Worm (Caenorhabditis elegans) whole organism, L4 larva: ENCODE results near the gene F58G6.7.

Experiments
- D1046.2 ChIP-seq: fragments of 200-800 bp; sonication (Bioruptor generic); IDR thresholded peaks from 2 replicates; pipeline ENCODE4 v1.3.6; 2022; ENCODE audit warnings: missing genetic modification characterization, missing compliant biosample characterization
- F10B5.3 ChIP-seq: sonication (generic microtip); optimal IDR thresholded peaks from 2 replicates; lab custom pipeline; 2016; ENCODE audit warnings: mild to moderate bottlenecking, missing genetic modification characterization, missing compliant biosample characterization
- F44E2.7 ChIP-seq: fragments of 200-800 bp; sonication (Bioruptor generic); IDR thresholded peaks from 2 replicates; pipeline ENCODE4 v2.1.2; 2022; ENCODE audit warnings: missing genetic modification characterization, missing compliant biosample characterization
- F49E8.2 ChIP-seq: sonication (generic microtip); optimal IDR thresholded peaks from 2 replicates; lab custom pipeline; 2016; ENCODE audit warnings: missing compliant biosample characterization, mild to moderate bottlenecking, missing genetic modification characterization, borderline replicate concordance
- T26A8.4 ChIP-seq: fragments of 200-800 bp; sonication (Bioruptor generic); IDR thresholded peaks from 2 replicates; pipeline ENCODE4 v1.3.6; 2022; ENCODE audit warnings: missing genetic modification characterization, missing compliant biosample characterization
- Y105C5A.15 ChIP-seq: fragments of 200-800 bp; sonication (Bioruptor generic); IDR thresholded peaks from 2 replicates; pipeline ENCODE4 v1.3.6; 2022; ENCODE audit warnings: missing genetic modification characterization, missing compliant biosample characterization
- Y48G9A.11 ChIP-seq: fragments of 200-800 bp; sonication (Bioruptor generic); IDR thresholded peaks from 2 replicates; pipeline ENCODE4 v1.3.6; 2022; ENCODE audit warnings: missing genetic modification reagents, missing genetic modification characterization, missing compliant biosample characterization
- ZK546.5 ChIP-seq, 2 experiments: sonication (generic microtip); optimal IDR thresholded peaks; 2 replicates each; lab custom pipeline; 2017; ENCODE audit warnings: missing biosample characterization in 2 of 2, missing genetic modification characterization in 2 of 2
- aha-1 ChIP-seq: fragments of 150-350 bp; peaks from one replicate; lab custom pipeline; 2014; ENCODE audit warnings: missing biosample characterization, missing genetic modification characterization
- ama-1 ChIP-seq: fragments of 150-350 bp; optimal IDR thresholded peaks from 2 replicates; lab custom pipeline; 2014; ENCODE audit warnings: inconsistent platforms, mixed read lengths
- arid-1 ChIP-seq: fragments of 200-800 bp; sonication (Bioruptor generic); conservative IDR thresholded peaks from 2 replicates; pipeline ENCODE4 v1.3.6; 2022; ENCODE audit warnings: missing genetic modification reagents, missing genetic modification characterization, missing compliant biosample characterization
- attf-4 ChIP-seq: sonication (generic microtip); optimal IDR thresholded peaks from 3 replicates; lab custom pipeline; 2017; ENCODE audit warnings: missing biosample characterization, missing genetic modification characterization
- ceh-62 ChIP-seq: sonication (generic microtip); optimal IDR thresholded peaks from 2 replicates; lab custom pipeline; 2017; ENCODE audit warnings: missing biosample characterization, missing genetic modification characterization
- ceh-82 ChIP-seq: sonication (generic microtip); optimal IDR thresholded peaks from 2 replicates; lab custom pipeline; 2017; ENCODE audit warnings: missing biosample characterization, missing genetic modification characterization
- cey-2 ChIP-seq: sonication (generic microtip); optimal IDR thresholded peaks from 3 replicates; lab custom pipeline; 2017; ENCODE audit warnings: missing genetic modification characterization, mild to moderate bottlenecking, missing compliant biosample characterization, antibody characterized with exemption, borderline replicate concordance; ENCODE audit not compliant: insufficient read depth
- daf-12 ChIP-seq: fragments of 150-350 bp; optimal IDR thresholded peaks from 2 replicates; lab custom pipeline; 2014; ENCODE audit warnings: missing biosample characterization, missing genetic modification reagents, missing genetic modification characterization
- dmd-8 ChIP-seq: fragments of 200-800 bp; sonication (Bioruptor generic); IDR thresholded peaks from 2 replicates; pipeline ENCODE4 v1.3.6; 2022; ENCODE audit warnings: missing genetic modification characterization, missing compliant biosample characterization
- dmd-9 ChIP-seq: fragments of 200-800 bp; sonication (Bioruptor generic); IDR thresholded peaks from 2 replicates; pipeline ENCODE4 v1.3.6; 2022; ENCODE audit warnings: missing genetic modification reagents, missing genetic modification characterization, missing compliant biosample characterization
- dpl-1 ChIP-seq: fragments of 150-350 bp; optimal IDR thresholded peaks from 2 replicates; lab custom pipeline; 2014; ENCODE audit warnings: missing biosample characterization, missing genetic modification reagents, missing genetic modification characterization
- duxl-1 ChIP-seq: sonication (generic microtip); optimal IDR thresholded peaks from 2 replicates; lab custom pipeline; 2016; ENCODE audit warnings: mild to moderate bottlenecking, missing genetic modification characterization, moderate library complexity, missing compliant biosample characterization; ENCODE audit not compliant: poor library complexity
- dve-1 ChIP-seq: sonication (generic microtip); optimal IDR thresholded peaks from 2 replicates; lab custom pipeline; 2017; ENCODE audit warnings: antibody characterized with exemption, mild to moderate bottlenecking, missing genetic modification characterization, missing compliant biosample characterization; ENCODE audit not compliant: insufficient read depth
- gei-8 ChIP-seq: fragments of 200-800 bp; sonication (Bioruptor generic); optimal IDR thresholded peaks from 2 replicates; lab custom pipeline; 2018; ENCODE audit warnings: mild to moderate bottlenecking, missing genetic modification characterization, missing compliant biosample characterization
- hif-1 ChIP-seq, 2 experiments: sonication (generic microtip); optimal IDR thresholded peaks; 2 replicates each; lab custom pipeline; 2016 to 2017; ENCODE audit warnings: missing compliant biosample characterization in 2 of 2, missing genetic modification characterization in 2 of 2, missing genetic modification reagents in 2 of 2, missing genotype in 2 of 2, mild to moderate bottlenecking in 1 of 2
- hlh-30 ChIP-seq: sonication (generic microtip); optimal IDR thresholded peaks from 2 replicates; lab custom pipeline; 2017; ENCODE audit warnings: antibody characterized with exemption, mild to moderate bottlenecking, missing genetic modification characterization, missing compliant biosample characterization; ENCODE audit not compliant: insufficient read depth
- hmg-1.1 ChIP-seq: fragments of 200-800 bp; sonication (Bioruptor generic); IDR thresholded peaks from 2 replicates; pipeline ENCODE4 v1.3.6; 2022; ENCODE audit warnings: missing genetic modification reagents, missing genetic modification characterization, missing compliant biosample characterization
- lin-13 ChIP-seq: fragments of 150-350 bp; optimal IDR thresholded peaks from 2 replicates; lab custom pipeline; 2014; ENCODE audit warnings: missing biosample characterization, missing genetic modification reagents, missing genetic modification characterization
- lin-29 ChIP-seq: fragments of 200-800 bp; sonication (Bioruptor generic); IDR thresholded peaks from 2 replicates; pipeline ENCODE4 v1.3.6; 2022; ENCODE audit warnings: missing genetic modification reagents, missing genetic modification characterization, missing compliant biosample characterization
- lin-38 ChIP-seq: fragments of 200-800 bp; sonication (Bioruptor generic); IDR thresholded peaks from 2 replicates; pipeline ENCODE4 v1.3.6; 2022; ENCODE audit warnings: missing genetic modification reagents, missing genetic modification characterization, missing compliant biosample characterization
- lin-39 ChIP-seq: fragments of 150-350 bp; optimal IDR thresholded peaks from 2 replicates; lab custom pipeline; 2014; ENCODE audit warnings: missing biosample characterization, missing genetic modification reagents, missing genetic modification characterization
- lir-3 ChIP-seq: sonication (generic microtip); optimal IDR thresholded peaks from 2 replicates; lab custom pipeline; 2016; ENCODE audit warnings: mild to moderate bottlenecking, missing genetic modification characterization, missing compliant biosample characterization
- lsy-2 ChIP-seq, 2 experiments: fragments of 150-350 bp in 1 of 2; sonication (generic microtip) in 1 of 2; optimal IDR thresholded peaks; 2 replicates each; lab custom pipeline; 2014 to 2017; ENCODE audit warnings: missing biosample characterization in 2 of 2, missing genetic modification characterization in 2 of 2
- madf-5 ChIP-seq, 2 experiments: fragments of 200-800 bp; sonication (Bioruptor generic); IDR thresholded peaks; 2 replicates each; pipeline ENCODE4 v1.3.6; 2022; ENCODE audit warnings: missing compliant biosample characterization in 2 of 2, missing genetic modification characterization in 2 of 2
- madf-9 ChIP-seq: fragments of 200-800 bp; sonication (Bioruptor generic); conservative IDR thresholded peaks from 2 replicates; pipeline ENCODE4 v1.3.6; 2022; ENCODE audit warnings: missing genetic modification reagents, missing genetic modification characterization, missing compliant biosample characterization
- mep-1 ChIP-seq: fragments of 150-350 bp; sonication (generic microtip); optimal IDR thresholded peaks from 3 replicates; lab custom pipeline; 2014; ENCODE audit warnings: missing biosample characterization, missing genetic modification characterization
- mxl-2 ChIP-seq: fragments of 200-800 bp; sonication (Bioruptor generic); conservative IDR thresholded peaks from 2 replicates; pipeline ENCODE4 v1.3.6; 2022; ENCODE audit warnings: missing genetic modification reagents, missing genetic modification characterization, missing compliant biosample characterization
- nhr-102 ChIP-seq: sonication (generic microtip); optimal IDR thresholded peaks from 2 replicates; lab custom pipeline; 2016; ENCODE audit warnings: mild to moderate bottlenecking, missing genetic modification characterization, moderate library complexity, missing compliant biosample characterization
- nhr-11 ChIP-seq: fragments of 150-350 bp; optimal IDR thresholded peaks from 2 replicates; lab custom pipeline; 2014; ENCODE audit warnings: missing biosample characterization, missing genetic modification characterization
- nhr-25 ChIP-seq: sonication (generic microtip); optimal IDR thresholded peaks from 2 replicates; lab custom pipeline; 2017; ENCODE audit warnings: missing genetic modification characterization, mild to moderate bottlenecking, missing compliant biosample characterization, antibody characterized with exemption, moderate library complexity, borderline replicate concordance; ENCODE audit not compliant: insufficient read depth
- nhr-48 ChIP-seq: sonication (generic microtip); optimal IDR thresholded peaks from 2 replicates; lab custom pipeline; 2016; ENCODE audit warnings: mild to moderate bottlenecking, missing genetic modification characterization, missing compliant biosample characterization
- nhr-77 ChIP-seq: fragments of 150-350 bp; optimal IDR thresholded peaks from 2 replicates; lab custom pipeline; 2014; ENCODE audit warnings: missing biosample characterization, missing genetic modification characterization
- php-3 ChIP-seq: fragments of 200-800 bp; sonication (Bioruptor generic); IDR thresholded peaks from 2 replicates; pipeline ENCODE4 v1.3.6; 2022; ENCODE audit warnings: missing genetic modification reagents, missing genetic modification characterization, missing compliant biosample characterization
- pqm-1 ChIP-seq: sonication (generic microtip); optimal IDR thresholded peaks from 2 replicates; lab custom pipeline; 2017; ENCODE audit warnings: missing biosample characterization, missing genetic modification characterization
- skn-1 ChIP-seq: fragments of 150-350 bp; optimal IDR thresholded peaks from 2 replicates; lab custom pipeline; 2014; ENCODE audit warnings: missing biosample characterization, missing genetic modification characterization
- tag-97 ChIP-seq: fragments of 200-800 bp; sonication (Bioruptor generic); IDR thresholded peaks from 2 replicates; pipeline ENCODE4 v1.3.6; 2022; ENCODE audit warnings: missing genetic modification characterization, missing compliant biosample characterization
- tra-1 ChIP-seq: fragments of 200-800 bp; sonication (Bioruptor generic); IDR thresholded peaks from 2 replicates; pipeline ENCODE4 v1.3.6; 2022; ENCODE audit warnings: missing genetic modification reagents, missing genetic modification characterization, missing compliant biosample characterization
- unc-130 ChIP-seq: sonication (generic microtip); optimal IDR thresholded peaks from 2 replicates; lab custom pipeline; 2016; ENCODE audit warnings: missing genetic modification reagents, missing genetic modification characterization, missing compliant biosample characterization
- unc-62 ChIP-seq, 3 experiments: fragments of 150-350 bp in 1 of 3; sonication (generic microtip); optimal IDR thresholded peaks in 2 of 3; peaks in 1 of 3; 1 replicate in 1 of 3; 2 replicates in 2 of 3; lab custom pipeline; 2014 to 2017; ENCODE audit warnings: missing biosample characterization in 3 of 3, missing genetic modification characterization in 3 of 3, missing genetic modification reagents in 3 of 3, missing genotype in 1 of 3
- zag-1 ChIP-seq: fragments of 150-350 bp; optimal IDR thresholded peaks from 2 replicates; lab custom pipeline; 2014; ENCODE audit warnings: missing biosample characterization, missing genetic modification characterization
- zfp-3 ChIP-seq: fragments of 200-800 bp; sonication (Bioruptor generic); conservative IDR thresholded peaks from 2 replicates; pipeline ENCODE4 v1.3.6; 2022; ENCODE audit warnings: missing genetic modification reagents, missing genetic modification characterization, missing compliant biosample characterization
- zip-11 ChIP-seq: fragments of 200-800 bp; sonication (Bioruptor generic); IDR thresholded peaks from 2 replicates; pipeline ENCODE4 v1.3.6; 2022; ENCODE audit warnings: missing genetic modification characterization, missing compliant biosample characterization
- ztf-7 ChIP-seq: fragments of 150-350 bp; optimal IDR thresholded peaks from 2 replicates; lab custom pipeline; 2014; ENCODE audit warnings: missing biosample characterization, missing genetic modification characterization

The F58G6.7 gene

DNA sequence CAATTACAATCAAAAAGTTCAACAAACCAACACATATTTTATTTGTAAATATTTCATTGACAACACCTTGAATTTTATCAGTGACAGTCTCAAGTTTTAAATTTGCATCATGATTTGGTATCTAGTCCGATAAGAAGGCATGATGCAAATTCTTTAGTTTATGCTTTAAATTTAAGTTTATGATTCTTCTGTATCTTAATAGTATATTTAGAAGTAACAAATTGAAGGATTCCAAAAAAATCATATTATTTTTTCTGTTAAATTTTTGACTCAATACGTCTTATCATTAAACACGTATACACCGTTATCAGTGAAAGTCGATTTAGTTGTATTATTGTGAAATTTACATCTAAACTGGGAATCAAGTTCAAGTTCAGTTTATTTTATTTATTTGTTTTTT, 2.9 kb upstream of the F58G6.7 start, which contains the start of gene chca-1 (continued):
- TF ChIP-seq skn-1 (tag; lab: Kevin White, UChicago) (no peak), F49E8.2 (no peak), gei-8 (GFP tag; lab: Kevin White, UChicago) (no peak), php-3 (GFP tag; lab: Robert Waterston, UW) (peak; percentile 81), zip-11 (GFP tag; lab: Robert Waterston, UW) (no peak), daf-12 (no peak), madf-5 (GFP tag; IDR thresholded peaks at IDR 0.05; lab: Robert Waterston, UW) (no peak), T26A8.4 (no peak), Y105C5A.15 (no peak), hlh-30 (tag; lab: Kevin White, UChicago) (peak; percentile 14), F10B5.3 (no peak), D1046.2 (GFP tag; lab: Robert Waterston, UW) (no peak), unc-130 (GFP tag; lab: Kevin White, UChicago) (no peak), ceh-62 (tag; lab: Kevin White, UChicago) (no peak), madf-9 (no peak), dpl-1 (GFP tag; lab: Kevin White, UChicago) (no peak), arid-1 (no peak), hmg-1.1 (GFP tag; lab: Robert Waterston, UW) (no peak), tra-1 (GFP tag; lab: Robert Waterston, UW) (no peak), dmd-8 (no peak), lir-3 (tag; lab: Kevin White, UChicago) (no peak), tag-97 (no peak), hif-1 (tag; optimal IDR thresholded peaks at IDR 0.05; lab: Kevin White, UChicago) (peak in 1 of 2 experiments; percentile 29), attf-4 (tag; lab: Kevin White, UChicago) (no peak), dve-1 (tag; lab: Kevin White, UChicago) (peak; percentile 90), mep-1 (tag; lab: Kevin White, UChicago) (peak; percentile 75), zfp-3 (GFP tag; lab: Robert Waterston, UW) (no peak), lin-39 (no peak), ama-1 (no peak), ztf-7 (tag; lab: Kevin White, UChicago) (peak; percentile 70), Y48G9A.11 (no peak), nhr-25 (tag; lab: Kevin White, UChicago) (no peak), lsy-2 (tag; optimal IDR thresholded peaks at IDR 0.05; lab: Kevin White, UChicago) (peak in 1 of 2 experiments; percentile 72), F44E2.7 (GFP tag; lab: Robert Waterston, UW) (no peak), lin-29 (GFP tag; lab: Robert Waterston, UW) (no peak), cey-2 (no peak), pqm-1 (peak; percentile 95), ceh-82 (tag; lab: Kevin White, UChicago) (no peak), unc-62 (GFP tag; optimal IDR thresholded peaks at IDR 0.05 in 1 of 2; lab: Kevin White, UChicago) (peak in 1 of 2 experiments; percentile 44), unc-62 (tag; optimal IDR thresholded peaks at IDR 0.05; lab: Kevin White, UChicago) (no peak), lin-13 (GFP tag; lab: Kevin White, UChicago) (no peak), ZK546.5 (tag; optimal IDR thresholded peaks at IDR 0.05; lab: Kevin White, UChicago) (no peak), zag-1 (tag; lab: Kevin White, UChicago) (no peak), dmd-9 (GFP tag; lab: Robert Waterston, UW) (no peak), aha-1 (tag; lab: Kevin White, UChicago) (no peak), mxl-2 (GFP tag; lab: Robert Waterston, UW) (no peak), nhr-102 (tag; lab: Kevin White, UChicago) (peak; percentile 65), duxl-1 (tag; lab: Kevin White, UChicago) (no peak), lin-38 (GFP tag; lab: Robert Waterston, UW) (no peak), nhr-77 (tag; lab: Kevin White, UChicago) (no peak), nhr-48 (tag; lab: Kevin White, UChicago) (peak; percentile 77), nhr-11 (no peak)
